Worm (Caenorhabditis elegans): ENCODE results near the gene fbxa-88.

fbxa-88 gene

ce11 chrV:16153375-16153774 is 10.5 kb upstream of the fbxa-88 start, which contains the start of gene str-254:
Gene str-254, minus strand, starts transcription at chrV:16153475.
- TF ChIP-seq ceh-39 (tag; optimal IDR thresholded peaks at IDR 0.05) (no peak), unc-62 (GFP tag; optimal IDR thresholded peaks at IDR 0.05) (no peak), ztf-11 (tag; optimal IDR thresholded peaks at IDR 0.05) (no peak), bed-3 (GFP tag; optimal IDR thresholded peaks at IDR 0.05) (no peak), nhr-2 (tag; optimal IDR thresholded peaks at IDR 0.05) (no peak), elt-1 (tag; optimal IDR thresholded peaks at IDR 0.05; ENCODE audit: borderline replicate concordance, insufficient read depth) (no peak), elt-3 (tag; optimal IDR thresholded peaks at IDR 0.05) (no peak), mep-1 (tag; optimal IDR thresholded peaks at IDR 0.05) (no peak)

ce11 chrV:16148805-16149204 is 5.9 kb upstream of the fbxa-88 start, which contains the start of gene F10A3.4:
Gene F10A3.4, plus strand, starts transcription at chrV:16149105.
- TF ChIP-seq nhr-28 (tag; optimal IDR thresholded peaks at IDR 0.05) (no peak), mab-5 (tag; optimal IDR thresholded peaks at IDR 0.05) (no peak), mls-2 (tag; optimal IDR thresholded peaks at IDR 0.05) (no peak), sptf-1 (tag; optimal IDR thresholded peaks at IDR 0.05) (no peak), zip-8 (tag; optimal IDR thresholded peaks at IDR 0.05) (no peak), unc-120 (tag; optimal IDR thresholded peaks at IDR 0.05; ENCODE audit: poor library complexity, severe bottlenecking) (no peak), sem-2 (GFP tag; optimal IDR thresholded peaks at IDR 0.05) (no peak), elt-1 (tag; optimal IDR thresholded peaks at IDR 0.05; ENCODE audit: borderline replicate concordance, insufficient read depth) (no peak), cnd-1 (tag; optimal IDR thresholded peaks at IDR 0.05) (no peak), bed-3 (GFP tag; optimal IDR thresholded peaks at IDR 0.05) (no peak), tbx-8 (GFP tag; optimal IDR thresholded peaks at IDR 0.05) (no peak)

DNA sequence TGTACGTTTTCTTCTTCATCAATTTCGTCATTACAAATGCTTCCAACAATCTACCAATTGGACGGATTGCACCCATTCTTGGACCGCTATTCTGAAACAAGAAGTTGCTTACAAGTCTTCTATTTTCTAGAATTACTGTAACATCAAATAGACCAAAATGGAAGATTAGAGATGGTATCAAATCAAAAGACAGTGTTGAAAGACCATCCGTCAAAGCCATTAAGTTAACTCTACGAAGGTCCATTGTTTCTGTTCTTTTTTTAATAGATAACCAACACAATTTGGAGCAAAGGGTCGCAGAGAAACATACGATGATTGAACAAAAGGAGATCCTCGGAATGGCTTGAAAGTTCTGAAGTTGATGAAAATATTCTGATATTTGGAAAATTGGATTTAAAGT is 2.1 kb upstream of the fbxa-88 start:
- TF ChIP-seq drap-1 (GFP tag; optimal IDR thresholded peaks at IDR 0.05) = no peak
- no peak for TF ChIP-seq ztf-11 (tag; optimal IDR thresholded peaks at IDR 0.05)
- TF ChIP-seq sptf-1 (tag; optimal IDR thresholded peaks at IDR 0.05) = no peak
- TF ChIP-seq blmp-1 (tag; optimal IDR thresholded peaks at IDR 0.05) = no peak
- TF ChIP-seq mep-1 (tag; optimal IDR thresholded peaks at IDR 0.05) = no peak
- no peak for TF ChIP-seq flh-1 (GFP tag; optimal IDR thresholded peaks at IDR 0.05)
- TF ChIP-seq mab-5 (tag; optimal IDR thresholded peaks at IDR 0.05) = no peak
- TF ChIP-seq zip-8 (tag; optimal IDR thresholded peaks at IDR 0.05) = no peak
- TF ChIP-seq tbx-8 (GFP tag; optimal IDR thresholded peaks at IDR 0.05) = no peak
- no peak for TF ChIP-seq pha-4 (tag; optimal IDR thresholded peaks at IDR 0.05)
- TF ChIP-seq snpc-4 (tag; optimal IDR thresholded peaks at IDR 0.05) = no peak
- no peak for TF ChIP-seq ham-2 (GFP tag; optimal IDR thresholded peaks at IDR 0.05)

ce11 chrV:16142371-16142770 is 545 bp downstream of the fbxa-88 start, which contains the start of gene fbxa-18:
Gene fbxa-18, plus strand, starts transcription at chrV:16142671.
- TF ChIP-seq lsy-2 (tag; optimal IDR thresholded peaks at IDR 0.05) (no peak), unc-39 (tag; optimal IDR thresholded peaks at IDR 0.05) (no peak), snpc-4 (tag; optimal IDR thresholded peaks at IDR 0.05) (no peak), ces-1 (GFP tag; optimal IDR thresholded peaks at IDR 0.05) (no peak), lin-13 (tag; optimal IDR thresholded peaks at IDR 0.05) (no peak), tbx-8 (GFP tag; optimal IDR thresholded peaks at IDR 0.05) (no peak), nhr-12 (tag; optimal IDR thresholded peaks at IDR 0.05) (no peak), sem-2 (GFP tag; optimal IDR thresholded peaks at IDR 0.05) (no peak), nhr-237 (tag; optimal IDR thresholded peaks at IDR 0.05) (no peak), mls-2 (tag; optimal IDR thresholded peaks at IDR 0.05) (no peak), mep-1 (tag; optimal IDR thresholded peaks at IDR 0.05) (no peak), mab-5 (tag; optimal IDR thresholded peaks at IDR 0.05) (no peak), drap-1 (GFP tag; optimal IDR thresholded peaks at IDR 0.05) (no peak), lin-32 (GFP tag; optimal IDR thresholded peaks at IDR 0.05) (no peak)

DNA sequence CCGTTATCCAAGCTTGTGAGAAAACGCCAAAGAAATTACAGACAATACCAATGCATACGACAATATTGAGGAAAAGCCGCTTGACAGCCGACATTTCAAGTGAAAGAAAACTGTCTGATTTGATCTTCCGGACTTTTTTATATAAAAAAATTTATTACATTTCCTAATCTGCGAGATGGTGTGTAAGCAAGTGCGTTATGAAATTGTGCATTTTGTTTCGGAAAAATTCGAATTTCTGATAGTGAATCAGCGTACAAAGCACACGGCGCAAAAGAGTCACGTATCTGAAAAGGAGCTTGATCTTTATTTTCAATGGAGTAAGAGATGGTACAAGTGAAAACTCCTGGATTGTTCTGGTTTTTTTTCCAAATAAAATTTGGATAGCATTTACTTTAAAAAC is 1.8 kb downstream of the fbxa-88 start, which contains the start of gene clc-32:
Gene clc-32 (minus strand): TSS at position 101 of the 400 bp plus-strand sequence.
- TF ChIP-seq elt-3 (tag; optimal IDR thresholded peaks at IDR 0.05) (no peak), zip-8 (tag; optimal IDR thresholded peaks at IDR 0.05) (no peak), nhr-237 (tag; optimal IDR thresholded peaks at IDR 0.05) (no peak), mep-1 (tag; optimal IDR thresholded peaks at IDR 0.05) (no peak), hlh-1 (tag; optimal IDR thresholded peaks at IDR 0.05) (no peak), nhr-12 (tag; optimal IDR thresholded peaks at IDR 0.05) (no peak), ceh-43 (GFP tag; optimal IDR thresholded peaks at IDR 0.05) (no peak), snpc-4 (tag; optimal IDR thresholded peaks at IDR 0.05) (no peak), ceh-39 (tag; optimal IDR thresholded peaks at IDR 0.05) (no peak), mab-5 (tag; optimal IDR thresholded peaks at IDR 0.05) (no peak), drap-1 (GFP tag; optimal IDR thresholded peaks at IDR 0.05) (no peak), mls-2 (tag; optimal IDR thresholded peaks at IDR 0.05) (no peak), ceh-83 (GFP tag; optimal IDR thresholded peaks at IDR 0.05) (no peak), tbx-8 (GFP tag; optimal IDR thresholded peaks at IDR 0.05) (no peak), cnd-1 (tag; optimal IDR thresholded peaks at IDR 0.05) (no peak)
